Worm (Caenorhabditis elegans) whole organism, L3 larva: ENCODE results near the gene str-198.

Experiments
- ZK546.5 ChIP-seq: sonication (generic microtip); optimal IDR thresholded peaks from 2 replicates; lab custom pipeline; 2017; ENCODE audit warnings: missing biosample characterization, missing genetic modification characterization
- ceh-28 ChIP-seq: fragments of 150-350 bp; optimal IDR thresholded peaks from 2 replicates; lab custom pipeline; 2014; ENCODE audit warnings: missing biosample characterization, missing genetic modification reagents, missing genetic modification characterization
- ceh-82 ChIP-seq: fragments of 150-350 bp; optimal IDR thresholded peaks from 2 replicates; lab custom pipeline; 2014; ENCODE audit warnings: missing biosample characterization, missing genetic modification characterization
- daf-12 ChIP-seq: fragments of 150-350 bp; optimal IDR thresholded peaks from 2 replicates; lab custom pipeline; 2014; ENCODE audit warnings: missing biosample characterization, missing genetic modification reagents, missing genetic modification characterization
- pha-4 ChIP-seq: fragments of 150-350 bp; optimal IDR thresholded peaks from 2 replicates; lab custom pipeline; 2014; ENCODE audit warnings: missing biosample characterization, missing genetic modification reagents, missing genetic modification characterization
- pqm-1 ChIP-seq: fragments of 150-350 bp; optimal IDR thresholded peaks from 2 replicates; lab custom pipeline; 2017; ENCODE audit warnings: missing biosample characterization, missing genetic modification characterization, inconsistent platforms
- snpc-4 ChIP-seq: fragments of 150-350 bp; optimal IDR thresholded peaks from 2 replicates; lab custom pipeline; 2014; ENCODE audit warnings: missing biosample characterization, missing genetic modification characterization
- zag-1 ChIP-seq: fragments of 150-350 bp; optimal IDR thresholded peaks from 2 replicates; lab custom pipeline; 2014; ENCODE audit warnings: missing biosample characterization, missing genetic modification characterization

DNA sequence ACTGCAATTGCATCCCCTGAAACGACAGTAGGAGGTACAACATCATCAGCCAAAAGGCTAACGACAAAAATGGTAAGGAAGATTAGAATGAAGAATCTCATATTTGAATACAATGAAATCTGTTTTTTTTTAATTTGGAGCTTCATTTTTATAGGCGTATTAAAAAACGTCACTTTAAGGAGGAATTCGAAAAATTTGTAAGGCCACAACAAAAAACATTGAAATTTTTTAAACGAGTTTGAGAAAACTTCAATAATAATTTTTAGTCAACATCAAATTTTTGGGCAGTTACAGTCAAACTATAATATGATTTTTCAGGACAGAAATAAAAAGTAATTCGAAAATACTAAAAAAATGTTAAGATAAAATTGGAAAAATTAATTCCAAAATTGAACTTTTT lies 15.2 kb downstream of the str-198 start, which contains the start of gene F14H3.14:
- TF ChIP-seq zag-1 (tag; lab: Kevin White, UChicago), result no peak
- no peak for TF ChIP-seq ceh-82
- TF ChIP-seq ZK546.5, result no peak
- TF ChIP-seq pha-4 (tag; lab: Kevin White, UChicago), result no peak
- TF ChIP-seq ceh-28 (tag; lab: Kevin White, UChicago), result no peak
- TF ChIP-seq daf-12 (tag; lab: Kevin White, UChicago), result no peak
- no peak for TF ChIP-seq pqm-1 (tag; lab: Kevin White, UChicago)
- no peak for TF ChIP-seq snpc-4
